Worm (Caenorhabditis elegans) whole organism, midembryonic: ENCODE measurements around the gene ttll-12.

Source experiments
- flt-1 ChIP-seq: fragments of 200-800 bp; sonication (Bioruptor generic); IDR thresholded peaks from 2 replicates; pipeline ENCODE4 v1.3.6; 2022; ENCODE audit warnings: missing genetic modification characterization, missing compliant biosample characterization
- med-1 ChIP-seq: sonication (generic microtip); optimal IDR thresholded peaks from 2 replicates; lab custom pipeline; 2017; ENCODE audit warnings: missing genetic modification characterization, mild to moderate bottlenecking, missing compliant biosample characterization, antibody characterized with exemption, missing genetic modification reagents; ENCODE audit not compliant: insufficient read depth
- ref-1 ChIP-seq: fragments of 200-800 bp; sonication (Bioruptor generic); conservative IDR thresholded peaks from 2 replicates; pipeline ENCODE4 v1.3.6; 2022; ENCODE audit warnings: missing genetic modification reagents, missing genetic modification characterization, missing compliant biosample characterization
- tab-1 ChIP-seq: fragments of 200-800 bp; sonication (Bioruptor generic); IDR thresholded peaks from 2 replicates; pipeline ENCODE4 v1.3.6; 2022; ENCODE audit warnings: missing genetic modification characterization, missing compliant biosample characterization

ce11 chrII:9306835-9307234 lies 32.0 kb upstream of the ttll-12 start:
- TF ChIP-seq ref-1, result no peak
- TF ChIP-seq flt-1 (GFP tag; lab: Robert Waterston, UW), result no peak
- TF ChIP-seq med-1 (GFP tag; lab: Kevin White, UChicago), result no peak
- TF ChIP-seq tab-1, result no peak
